Worm (Caenorhabditis elegans) whole organism, young adult: ENCODE results near the gene C44C10.3.

Experiments
- B0035.1 ChIP-seq: sonication (generic microtip); optimal IDR thresholded peaks from 2 replicates; lab custom pipeline; 2016; ENCODE audit warnings: missing genetic modification characterization, mild to moderate bottlenecking, missing compliant biosample characterization, missing genotype, missing genetic modification reagents
- B0261.1 ChIP-seq: sonication (generic microtip); optimal IDR thresholded peaks from 2 replicates; lab custom pipeline; 2016; ENCODE audit warnings: mild to moderate bottlenecking, missing genetic modification characterization, moderate library complexity, missing compliant biosample characterization
- C06A6.2 ChIP-seq: fragments of 200-800 bp; sonication (Bioruptor generic); conservative IDR thresholded peaks from 2 replicates; pipeline ENCODE4 v1.3.6; 2022; ENCODE audit warnings: missing genetic modification characterization, missing compliant biosample characterization
- C17E4.6 ChIP-seq: fragments of 200-800 bp; sonication (Bioruptor generic); IDR thresholded peaks from 2 replicates; pipeline ENCODE4 v1.3.6; 2022; ENCODE audit warnings: missing genetic modification reagents, missing genetic modification characterization, missing compliant biosample characterization
- F10E7.11 ChIP-seq: sonication (generic microtip); optimal IDR thresholded peaks from 2 replicates; lab custom pipeline; 2017; ENCODE audit warnings: mild to moderate bottlenecking, missing genetic modification characterization, moderate library complexity, missing compliant biosample characterization
- F33H1.4 ChIP-seq: fragments of 200-800 bp; sonication (Bioruptor generic); IDR thresholded peaks from 2 replicates; pipeline ENCODE4 v1.3.6; 2022; ENCODE audit warnings: missing genetic modification reagents, missing genetic modification characterization, missing compliant biosample characterization
- F49E8.2 ChIP-seq: sonication (generic microtip); optimal IDR thresholded peaks from 3 replicates; lab custom pipeline; 2017; ENCODE audit warnings: missing genetic modification characterization, mild to moderate bottlenecking, missing compliant biosample characterization, antibody characterized with exemption, moderate library complexity; ENCODE audit not compliant: insufficient read depth
- F57C9.4 ChIP-seq: sonication (generic microtip); optimal IDR thresholded peaks from 2 replicates; lab custom pipeline; 2017; ENCODE audit warnings: mild to moderate bottlenecking, missing genetic modification characterization, missing compliant biosample characterization
- Y67H2A.10 ChIP-seq: fragments of 200-800 bp; sonication (Bioruptor generic); conservative IDR thresholded peaks from 2 replicates; pipeline ENCODE4 v1.3.6; 2022; ENCODE audit warnings: missing genetic modification reagents, missing genetic modification characterization, missing compliant biosample characterization
- Y95B8A.8 ChIP-seq: fragments of 200-800 bp; sonication (Bioruptor generic); IDR thresholded peaks from 2 replicates; pipeline ENCODE4 v1.3.6; 2022; ENCODE audit warnings: missing genetic modification reagents, missing genetic modification characterization, missing compliant biosample characterization
- ZK185.1 ChIP-seq: sonication (generic microtip); optimal IDR thresholded peaks from 2 replicates; lab custom pipeline; 2016; ENCODE audit warnings: mild to moderate bottlenecking, missing genetic modification characterization, missing compliant biosample characterization; ENCODE audit not compliant: poor library complexity, severe bottlenecking
- bed-1 ChIP-seq: fragments of 200-800 bp; sonication (Bioruptor generic); IDR thresholded peaks from 2 replicates; pipeline ENCODE4 v1.3.6; 2022; ENCODE audit warnings: missing genetic modification reagents, missing genetic modification characterization, missing compliant biosample characterization
- ccch-3 ChIP-seq: fragments of 200-800 bp; sonication (Bioruptor generic); optimal IDR thresholded peaks from 2 replicates; lab custom pipeline; 2018; ENCODE audit warnings: mild to moderate bottlenecking, missing genetic modification characterization, missing compliant biosample characterization
- cebp-2 ChIP-seq: fragments of 200-800 bp; sonication (Bioruptor generic); IDR thresholded peaks from 2 replicates; pipeline ENCODE4 v1.3.6; 2022; ENCODE audit warnings: missing genetic modification characterization, missing compliant biosample characterization
- chd-7 ChIP-seq: sonication (generic microtip); optimal IDR thresholded peaks from 2 replicates; lab custom pipeline; 2016; ENCODE audit warnings: mild to moderate bottlenecking, missing genetic modification characterization, moderate library complexity, missing compliant biosample characterization
- egl-18 ChIP-seq: fragments of 200-800 bp; sonication (Bioruptor generic); IDR thresholded peaks from 2 replicates; pipeline ENCODE4 v1.3.6; 2022; ENCODE audit warnings: missing genetic modification reagents, missing genetic modification characterization, missing compliant biosample characterization
- egrh-3 ChIP-seq: fragments of 200-800 bp; sonication (Bioruptor generic); IDR thresholded peaks from 2 replicates; pipeline ENCODE4 v1.3.6; 2022; ENCODE audit warnings: missing genetic modification reagents, missing genetic modification characterization, missing compliant biosample characterization
- him-1 ChIP-seq: sonication (generic microtip); optimal IDR thresholded peaks from 2 replicates; lab custom pipeline; 2016; ENCODE audit warnings: missing genotype, missing genetic modification reagents, missing genetic modification characterization, missing compliant biosample characterization
- hmg-1.2 ChIP-seq: fragments of 200-800 bp; sonication (Bioruptor generic); IDR thresholded peaks from 2 replicates; pipeline ENCODE4 v1.3.6; 2022; ENCODE audit warnings: missing genetic modification reagents, missing genetic modification characterization, missing compliant biosample characterization
- hsf-1 ChIP-seq: fragments of 200-800 bp; sonication (Bioruptor generic); IDR thresholded peaks from 2 replicates; pipeline ENCODE4 v1.3.6; 2022; ENCODE audit warnings: missing genetic modification reagents, missing genetic modification characterization, missing compliant biosample characterization
- let-526 ChIP-seq: fragments of 200-800 bp; sonication (Bioruptor generic); IDR thresholded peaks from 2 replicates; pipeline ENCODE4 v1.3.6; 2022; ENCODE audit warnings: missing genetic modification reagents, missing genetic modification characterization, missing compliant biosample characterization
- let-607 ChIP-seq, 2 experiments: fragments of 200-800 bp in 1 of 2; sonication (Bioruptor generic) in 1 of 2; sonication (generic microtip) in 1 of 2; optimal IDR thresholded peaks; 2 replicates each; lab custom pipeline; 2016 to 2018; ENCODE audit warnings: mild to moderate bottlenecking in 2 of 2, missing compliant biosample characterization in 2 of 2, missing genetic modification characterization in 2 of 2, moderate library complexity in 2 of 2, missing genotype in 1 of 2
- lin-40 ChIP-seq: sonication (generic microtip); optimal IDR thresholded peaks from 2 replicates; lab custom pipeline; 2016; ENCODE audit warnings: missing genetic modification characterization, mild to moderate bottlenecking, missing compliant biosample characterization, missing genotype, missing genetic modification reagents
- mel-28 ChIP-seq: sonication (generic microtip); optimal IDR thresholded peaks from 2 replicates; lab custom pipeline; 2016; ENCODE audit warnings: borderline replicate concordance, mild to moderate bottlenecking, missing genetic modification characterization, missing compliant biosample characterization
- mes-4 ChIP-seq: sonication (generic microtip); optimal IDR thresholded peaks from 2 replicates; lab custom pipeline; 2016; ENCODE audit warnings: missing genotype, missing genetic modification characterization, missing compliant biosample characterization
- nfya-1 ChIP-seq: sonication (generic microtip); optimal IDR thresholded peaks from 2 replicates; lab custom pipeline; 2017; ENCODE audit warnings: antibody characterized with exemption, missing compliant biosample characterization, missing genetic modification characterization, borderline replicate concordance; ENCODE audit not compliant: insufficient read depth
- nhr-120 ChIP-seq: fragments of 200-800 bp; sonication (Bioruptor generic); IDR thresholded peaks from 2 replicates; pipeline ENCODE4 v1.3.6; 2022; ENCODE audit warnings: missing genetic modification characterization, missing compliant biosample characterization
- pha-4 ChIP-seq: fragments of 150-350 bp; sonication (generic microtip); optimal IDR thresholded peaks from 2 replicates; lab custom pipeline; 2014; ENCODE audit warnings: missing biosample characterization, missing genetic modification reagents, missing genetic modification characterization
- repo-1 ChIP-seq: sonication (generic microtip); optimal IDR thresholded peaks from 2 replicates; lab custom pipeline; 2017; ENCODE audit warnings: mild to moderate bottlenecking, missing genetic modification characterization, missing compliant biosample characterization
- sdz-38 ChIP-seq: sonication (generic microtip); optimal IDR thresholded peaks from 2 replicates; lab custom pipeline; 2016; ENCODE audit warnings: missing genotype, missing genetic modification characterization, missing compliant biosample characterization
- snpc-1.1 ChIP-seq: sonication (generic microtip); optimal IDR thresholded peaks from 2 replicates; lab custom pipeline; 2017; ENCODE audit warnings: missing genetic modification characterization, mild to moderate bottlenecking, missing compliant biosample characterization, antibody characterized with exemption, moderate library complexity, missing genotype, missing genetic modification reagents; ENCODE audit not compliant: insufficient read depth
- unc-62 ChIP-seq: fragments of 150-350 bp; optimal IDR thresholded peaks from 2 replicates; lab custom pipeline; 2014; ENCODE audit warnings: missing biosample characterization, missing genetic modification reagents, missing genetic modification characterization
- xnd-1 ChIP-seq: sonication (generic microtip); optimal IDR thresholded peaks from 2 replicates; lab custom pipeline; 2016; ENCODE audit warnings: missing genotype, missing genetic modification reagents, missing genetic modification characterization, missing compliant biosample characterization
- ztf-3 ChIP-seq: fragments of 200-800 bp; sonication (Bioruptor generic); optimal IDR thresholded peaks from 2 replicates; lab custom pipeline; 2018; ENCODE audit warnings: mild to moderate bottlenecking, missing genetic modification characterization, missing compliant biosample characterization

The C44C10.3 gene

ce11 chrX:11680851-11681250 lies 21.5 kb upstream of the C44C10.3 start, which contains the start of gene T04F8.7 (continued):
- no peak for TF ChIP-seq snpc-1.1
- TF ChIP-seq B0261.1 (tag; lab: Kevin White, UChicago), result no peak
- peak in 1 of 2 experiments; percentile 69 for TF ChIP-seq let-607 (tag; optimal IDR thresholded peaks at IDR 0.05; lab: Kevin White, UChicago)
- TF ChIP-seq him-1 (tag; lab: Kevin White, UChicago), result no peak
- TF ChIP-seq egl-18 (GFP tag; lab: Robert Waterston, UW), result no peak
- peak; percentile 28 for TF ChIP-seq unc-62 (GFP tag; lab: Kevin White, UChicago)
- no peak for TF ChIP-seq repo-1 (tag; lab: Kevin White, UChicago)
- no peak for TF ChIP-seq B0035.1 (tag; lab: Kevin White, UChicago)
- TF ChIP-seq ZK185.1 (tag; lab: Kevin White, UChicago), result no peak
- TF ChIP-seq F57C9.4, result no peak
- no peak for TF ChIP-seq Y95B8A.8 (GFP tag; lab: Robert Waterston, UW)
- TF ChIP-seq hsf-1 (GFP tag; lab: Robert Waterston, UW), result no peak
- TF ChIP-seq nfya-1, result no peak
- TF ChIP-seq pha-4 (tag; lab: Kevin White, UChicago), result no peak
- no peak for TF ChIP-seq cebp-2 (GFP tag; lab: Robert Waterston, UW)
- TF ChIP-seq chd-7 (tag; lab: Kevin White, UChicago), result no peak

DNA sequence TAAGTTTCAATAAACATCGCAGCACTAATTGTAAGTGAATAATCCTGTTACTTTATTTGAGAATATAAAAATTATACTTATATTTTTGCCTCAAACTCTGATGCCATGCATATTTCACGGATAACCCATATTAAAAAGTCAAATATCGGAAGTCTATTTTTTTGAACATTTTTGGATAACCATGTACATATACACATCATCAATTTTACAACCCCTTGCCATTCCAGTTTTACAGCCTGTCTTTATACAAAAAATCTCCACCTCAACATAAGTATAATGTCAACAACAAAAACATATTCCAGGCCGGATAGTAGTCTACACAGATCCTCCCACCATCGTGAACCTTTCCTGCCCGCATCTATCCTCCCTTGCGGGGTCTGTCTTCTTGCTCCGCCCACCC lies 18.1 kb upstream of the C44C10.3 start, which contains the start of gene hnd-1:
TSS of gene hnd-1 (plus strand) at position 301 of the 400 bp plus-strand sequence.
- no peak for TF ChIP-seq nhr-120 (GFP tag; lab: Robert Waterston, UW)
- no peak for TF ChIP-seq lin-40 (tag; lab: Kevin White, UChicago)
- TF ChIP-seq bed-1, result no peak
- no peak for TF ChIP-seq ztf-3
- no peak for TF ChIP-seq let-526 (GFP tag; lab: Robert Waterston, UW)

DNA sequence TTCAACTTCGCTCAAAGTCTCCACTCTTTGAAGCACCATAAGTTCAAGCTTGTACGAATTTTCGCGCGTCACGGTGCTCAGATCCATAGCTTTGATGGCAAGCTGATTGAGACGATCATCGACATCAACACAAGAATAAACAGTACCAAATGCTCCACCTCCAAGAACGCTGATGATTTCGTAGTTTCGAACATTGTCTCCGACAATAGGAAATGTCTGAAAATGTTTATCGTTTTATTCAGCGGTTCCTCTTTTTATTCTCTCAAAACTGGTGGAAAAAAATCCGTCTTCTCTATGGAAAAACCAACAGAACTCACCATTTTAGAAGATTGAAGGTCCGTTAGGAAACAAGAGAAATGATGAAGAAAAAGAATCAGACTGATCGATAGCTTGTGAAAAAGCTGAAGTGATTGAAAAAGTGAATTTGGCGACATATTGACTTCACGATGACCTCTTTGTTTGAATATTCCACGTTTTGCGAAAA lies 14.5 kb upstream of the C44C10.3 start, which contains the start of gene C44C10.7:
TSS of gene C44C10.7 (minus strand) at position 434 of the 484 bp plus-strand sequence.
- TF ChIP-seq hmg-1.2 (no peak), F33H1.4 (GFP tag; lab: Robert Waterston, UW) (no peak), unc-62 (GFP tag; lab: Kevin White, UChicago) (no peak), F10E7.11 (tag; lab: Kevin White, UChicago) (no peak), F49E8.2 (tag; lab: Kevin White, UChicago) (no peak), ZK185.1 (tag; lab: Kevin White, UChicago) (no peak), xnd-1 (tag; lab: Kevin White, UChicago) (no peak), egrh-3 (GFP tag; lab: Robert Waterston, UW) (no peak), ccch-3 (GFP tag; lab: Kevin White, UChicago) (no peak), C06A6.2 (GFP tag; lab: Robert Waterston, UW) (no peak), mes-4 (tag; lab: Kevin White, UChicago) (no peak), C17E4.6 (no peak), Y67H2A.10 (GFP tag; lab: Robert Waterston, UW) (no peak), sdz-38 (tag; lab: Kevin White, UChicago) (no peak), F57C9.4 (no peak), mel-28 (tag; lab: Kevin White, UChicago) (no peak), repo-1 (tag; lab: Kevin White, UChicago) (no peak), chd-7 (tag; lab: Kevin White, UChicago) (no peak)
- TF ChIP-seq, all 124 proteins: peak for 0
